Fruit fly (Drosophila melanogaster) whole organism, adult: ENCODE measurements around the gene CG7011.

Experiments
- CG12768 ChIP-seq: fragments of 200-800 bp; sonication (Bioruptor generic); optimal IDR thresholded peaks from 2 replicates; lab custom pipeline; 2017; ENCODE audit warnings: missing biosample characterization, missing genetic modification characterization, mild to moderate bottlenecking, moderate library complexity, missing genetic modification reagents
- CG14711 ChIP-seq: fragments of 200-800 bp; sonication (Bioruptor generic); optimal IDR thresholded peaks from 2 replicates; lab custom pipeline; 2018; ENCODE audit warnings: missing biosample characterization, mild to moderate bottlenecking, missing genetic modification characterization, moderate library complexity
- CG1620 ChIP-seq: fragments of 200-800 bp; sonication (Bioruptor generic); optimal IDR thresholded peaks from 2 replicates; lab custom pipeline; 2016; ENCODE audit warnings: missing biosample characterization, missing genetic modification characterization
- CG33017 ChIP-seq: fragments of 200-800 bp; sonication (Bioruptor generic); optimal IDR thresholded peaks from 2 replicates; lab custom pipeline; 2018; ENCODE audit warnings: missing biosample characterization, mild to moderate bottlenecking, missing genetic modification characterization, moderate library complexity
- CG5204 ChIP-seq: fragments of 200-800 bp; sonication (Bioruptor generic); optimal IDR thresholded peaks from 2 replicates; lab custom pipeline; 2016; ENCODE audit warnings: missing biosample characterization, missing genetic modification characterization
- CG7101 ChIP-seq: fragments of 200-800 bp; sonication (Bioruptor generic); optimal IDR thresholded peaks from 2 replicates; lab custom pipeline; 2018; ENCODE audit warnings: missing biosample characterization, mild to moderate bottlenecking, missing genetic modification characterization, moderate library complexity
- Clk ChIP-seq: fragments of 200-800 bp; sonication (Bioruptor generic); optimal IDR thresholded peaks from 2 replicates; lab custom pipeline; 2017; ENCODE audit warnings: missing biosample characterization, missing genetic modification characterization
- Crg-1 ChIP-seq: fragments of 200-800 bp; sonication (Bioruptor generic); optimal IDR thresholded peaks from 2 replicates; lab custom pipeline; 2016; ENCODE audit warnings: missing biosample characterization, missing genetic modification characterization
- Hr96 ChIP-seq: fragments of 200-800 bp; sonication (Bioruptor generic); optimal IDR thresholded peaks from 2 replicates; lab custom pipeline; 2016; ENCODE audit warnings: missing biosample characterization, missing genetic modification characterization
- Mnt ChIP-seq: fragments of 200-800 bp; sonication (Bioruptor generic); optimal IDR thresholded peaks from 2 replicates; lab custom pipeline; 2016; ENCODE audit warnings: missing biosample characterization, mild to moderate bottlenecking, missing genetic modification characterization
- cic ChIP-seq: fragments of 200-800 bp; sonication (Bioruptor generic); optimal IDR thresholded peaks from 2 replicates; lab custom pipeline; 2017; ENCODE audit warnings: missing biosample characterization, mild to moderate bottlenecking, missing genetic modification characterization, moderate library complexity
- kay ChIP-seq: fragments of 200-800 bp; sonication (Bioruptor generic); peaks from one replicate; lab custom pipeline; 2016; ENCODE audit warnings: missing biosample characterization, missing genetic modification characterization, borderline replicate concordance
- ovo ChIP-seq: fragments of 200-800 bp; sonication (Bioruptor generic); optimal IDR thresholded peaks from 2 replicates; lab custom pipeline; 2016; ENCODE audit warnings: missing biosample characterization, missing genetic modification characterization
- tj ChIP-seq: fragments of 200-800 bp; sonication (Bioruptor generic); optimal IDR thresholded peaks from 3 replicates; lab custom pipeline; 2017; ENCODE audit warnings: missing biosample characterization, mild to moderate bottlenecking, missing genetic modification characterization, moderate library complexity

dm6 chr3L:15137790-15138189 is 25.6 kb downstream of the CG7011 start:
- TF ChIP-seq cic (GFP tag; lab: Kevin White, UChicago), result no peak
- no peak for TF ChIP-seq CG5204 (GFP tag; lab: Kevin White, UChicago)
- no peak for TF ChIP-seq Crg-1 (GFP tag; lab: Kevin White, UChicago)
- TF ChIP-seq Hr96, result no peak
- peak; percentile 86 for TF ChIP-seq kay (GFP tag; lab: Kevin White, UChicago)
- TF ChIP-seq ovo (GFP tag; lab: Kevin White, UChicago), result no peak
- TF ChIP-seq tj (GFP tag; lab: Kevin White, UChicago), result no peak
- TF ChIP-seq CG7101 (tag; lab: Kevin White, UChicago), result no peak
- no peak for TF ChIP-seq CG12768 (GFP tag; lab: Kevin White, UChicago)
- no peak for TF ChIP-seq CG14711 (tag; lab: Kevin White, UChicago)
- TF ChIP-seq CG33017 (tag; lab: Kevin White, UChicago), result no peak
- no peak for TF ChIP-seq Clk (GFP tag; lab: Kevin White, UChicago)
- TF ChIP-seq Mnt (GFP tag; lab: Kevin White, UChicago), result no peak
- TF ChIP-seq CG1620 (GFP tag; lab: Kevin White, UChicago), result no peak
